Worm (Caenorhabditis elegans) whole organism, mixed stage, embryonic: ENCODE results near the gene K09F6.6.

Experiments
- M03D4.4 ChIP-seq: sonication (generic microtip); optimal IDR thresholded peaks from 2 replicates; lab custom pipeline; 2017; ENCODE audit warnings: mild to moderate bottlenecking, missing genetic modification characterization, missing compliant biosample characterization
- elt-3 ChIP-seq: fragments of 150-350 bp; optimal IDR thresholded peaks from 2 replicates; lab custom pipeline; 2014; ENCODE audit warnings: missing biosample characterization, missing genetic modification characterization
- lin-13 ChIP-seq: fragments of 150-350 bp; optimal IDR thresholded peaks from 2 replicates; lab custom pipeline; 2014; ENCODE audit warnings: missing biosample characterization, missing genetic modification characterization
- pha-4 ChIP-seq: fragments of 150-350 bp; optimal IDR thresholded peaks from 2 replicates; lab custom pipeline; 2018; ENCODE audit warnings: missing biosample characterization, missing genetic modification reagents, missing genetic modification characterization
- snpc-4 ChIP-seq: fragments of 150-350 bp; optimal IDR thresholded peaks from 2 replicates; lab custom pipeline; 2014; ENCODE audit warnings: missing biosample characterization, missing genetic modification characterization
- sptf-1 ChIP-seq: sonication (generic microtip); optimal IDR thresholded peaks from 2 replicates; lab custom pipeline; 2017; ENCODE audit warnings: mild to moderate bottlenecking, missing genetic modification characterization, moderate library complexity, missing compliant biosample characterization

DNA sequence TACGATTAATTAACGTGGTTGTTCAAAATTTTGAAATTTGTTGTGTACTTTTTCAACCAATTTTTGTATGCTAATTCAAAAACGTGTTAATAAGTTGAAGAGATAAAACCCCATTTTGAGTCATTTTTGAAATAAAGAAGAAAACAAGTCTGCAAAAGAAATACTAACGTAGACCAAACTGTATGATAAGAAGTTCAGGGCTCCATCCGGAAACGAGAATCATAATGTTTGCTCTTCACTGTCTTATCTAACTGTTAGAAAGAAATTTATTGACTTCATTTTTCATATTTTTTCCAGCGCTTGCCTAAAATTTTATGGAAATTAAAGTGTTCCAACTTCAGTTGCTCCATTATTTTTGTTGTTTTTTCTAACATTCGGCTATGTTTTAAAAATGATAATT, 26.4 kb upstream of the K09F6.6 start:
- no peak for TF ChIP-seq pha-4 (tag; lab: Kevin White, UChicago)
- TF ChIP-seq sptf-1 (tag; lab: Kevin White, UChicago), result no peak
- no peak for TF ChIP-seq M03D4.4 (tag; lab: Kevin White, UChicago)
- TF ChIP-seq elt-3 (tag; lab: Kevin White, UChicago), result no peak
- no peak for TF ChIP-seq lin-13
- TF ChIP-seq snpc-4 (tag; lab: Kevin White, UChicago), result no peak
